Worm (Caenorhabditis elegans): ENCODE measurements around the gene dhp-2.

DNA sequence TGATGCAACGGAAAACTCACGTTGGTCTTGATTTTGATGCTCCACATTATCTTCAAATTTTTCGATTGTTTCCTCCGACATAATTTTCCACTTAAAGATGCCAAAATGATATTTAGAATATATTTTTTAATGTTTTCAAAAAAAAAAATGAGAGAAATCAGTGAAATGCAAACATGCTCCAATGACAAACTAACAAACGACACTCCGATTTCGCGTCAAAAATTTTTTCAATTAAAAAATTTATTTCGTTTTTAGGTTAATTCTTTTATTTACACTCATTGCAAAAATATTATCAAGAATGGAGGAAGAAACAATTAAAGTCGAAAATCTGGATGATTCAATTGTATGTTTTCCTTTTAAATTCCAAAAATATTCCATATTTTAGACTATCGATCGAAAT, 45.9 kb upstream of the dhp-2 start, which contains the start of the genes trmt-10A and F25H8.2:
- no peak for TF ChIP-seq ets-5 (GFP tag; IDR thresholded peaks at IDR 0.05)
- no peak for TF ChIP-seq ama-1 (optimal IDR thresholded peaks at IDR 0.05)

All from whole organism, L1 larva.